Worm (Caenorhabditis elegans) whole organism, young adult: Measurements from ENCODE around the gene col-103.

Experiments used
- F49E8.2 ChIP-seq: sonication (generic microtip); optimal IDR thresholded peaks from 3 replicates; lab custom pipeline; 2017; ENCODE audit warnings: missing genetic modification characterization, mild to moderate bottlenecking, missing compliant biosample characterization, antibody characterized with exemption, moderate library complexity; ENCODE audit not compliant: insufficient read depth
- F57A8.1 ChIP-seq: fragments of 200-800 bp; sonication (Bioruptor generic); optimal IDR thresholded peaks from 2 replicates; lab custom pipeline; 2018; ENCODE audit warnings: mild to moderate bottlenecking, missing genetic modification characterization, moderate library complexity, missing compliant biosample characterization
- K11D2.4 ChIP-seq: fragments of 200-800 bp; sonication (Bioruptor generic); IDR thresholded peaks from 2 replicates; pipeline ENCODE4 v1.3.6; 2022; ENCODE audit warnings: missing genetic modification reagents, missing genetic modification characterization, missing compliant biosample characterization
- Y53F4B.3 ChIP-seq: fragments of 200-800 bp; sonication (Bioruptor generic); IDR thresholded peaks from 2 replicates; pipeline ENCODE4 v1.3.6; 2022; ENCODE audit warnings: missing genetic modification reagents, missing genetic modification characterization, missing compliant biosample characterization
- Y53G8AR.9 ChIP-seq: fragments of 200-800 bp; sonication (Bioruptor generic); conservative IDR thresholded peaks from 2 replicates; pipeline ENCODE4 v1.3.6; 2022; ENCODE audit warnings: missing genetic modification reagents, missing genetic modification characterization, missing compliant biosample characterization
- Y79H2A.3 ChIP-seq: fragments of 200-800 bp; sonication (Bioruptor generic); conservative IDR thresholded peaks from 2 replicates; pipeline ENCODE4 v1.3.6; 2022; ENCODE audit warnings: missing genetic modification reagents, missing genetic modification characterization, missing compliant biosample characterization
- Y95B8A.8 ChIP-seq: fragments of 200-800 bp; sonication (Bioruptor generic); IDR thresholded peaks from 2 replicates; pipeline ENCODE4 v1.3.6; 2022; ENCODE audit warnings: missing genetic modification reagents, missing genetic modification characterization, missing compliant biosample characterization
- aptf-2 ChIP-seq: fragments of 200-800 bp; sonication (Bioruptor generic); conservative IDR thresholded peaks from 2 replicates; pipeline ENCODE4 v1.3.6; 2022; ENCODE audit warnings: missing genetic modification reagents, missing genetic modification characterization, missing compliant biosample characterization
- bed-2 ChIP-seq: fragments of 200-800 bp; sonication (Bioruptor generic); IDR thresholded peaks from 2 replicates; pipeline ENCODE4 v1.3.6; 2022; ENCODE audit warnings: missing genetic modification reagents, missing genetic modification characterization, missing compliant biosample characterization
- cebp-2 ChIP-seq: fragments of 200-800 bp; sonication (Bioruptor generic); IDR thresholded peaks from 2 replicates; pipeline ENCODE4 v1.3.6; 2022; ENCODE audit warnings: missing genetic modification characterization, missing compliant biosample characterization
- ceh-100 ChIP-seq: fragments of 200-800 bp; sonication (Bioruptor generic); IDR thresholded peaks from 2 replicates; pipeline ENCODE4 v1.3.6; 2022; ENCODE audit warnings: missing genetic modification reagents, missing genetic modification characterization, missing compliant biosample characterization
- ceh-27 ChIP-seq: fragments of 200-800 bp; sonication (Bioruptor generic); optimal IDR thresholded peaks from 2 replicates; lab custom pipeline; 2018; ENCODE audit warnings: mild to moderate bottlenecking, missing genetic modification characterization, moderate library complexity, missing compliant biosample characterization
- ceh-40 ChIP-seq: fragments of 200-800 bp; sonication (Bioruptor generic); IDR thresholded peaks from 2 replicates; pipeline ENCODE4 v1.3.6; 2022; ENCODE audit warnings: missing genetic modification characterization, missing compliant biosample characterization
- ceh-79 ChIP-seq: sonication (generic microtip); optimal IDR thresholded peaks from 2 replicates; lab custom pipeline; 2017; ENCODE audit warnings: mild to moderate bottlenecking, missing genetic modification characterization, missing compliant biosample characterization
- chd-7 ChIP-seq: sonication (generic microtip); optimal IDR thresholded peaks from 2 replicates; lab custom pipeline; 2016; ENCODE audit warnings: mild to moderate bottlenecking, missing genetic modification characterization, moderate library complexity, missing compliant biosample characterization
- die-1 ChIP-seq: sonication (generic microtip); optimal IDR thresholded peaks from 2 replicates; lab custom pipeline; 2016; ENCODE audit warnings: missing genotype, mild to moderate bottlenecking, missing genetic modification characterization, missing compliant biosample characterization
- dpff-1 ChIP-seq: sonication (generic microtip); optimal IDR thresholded peaks from 2 replicates; lab custom pipeline; 2017; ENCODE audit warnings: mild to moderate bottlenecking, missing genetic modification characterization, missing compliant biosample characterization
- ets-4 ChIP-seq: fragments of 200-800 bp; sonication (Bioruptor generic); optimal IDR thresholded peaks from 2 replicates; lab custom pipeline; 2018; ENCODE audit warnings: mild to moderate bottlenecking, missing genetic modification characterization, missing compliant biosample characterization
- hlh-12 ChIP-seq: sonication (generic microtip); optimal IDR thresholded peaks from 2 replicates; lab custom pipeline; 2016; ENCODE audit warnings: missing genetic modification characterization, missing compliant biosample characterization
- hsf-1 ChIP-seq: fragments of 200-800 bp; sonication (Bioruptor generic); IDR thresholded peaks from 2 replicates; pipeline ENCODE4 v1.3.6; 2022; ENCODE audit warnings: missing genetic modification reagents, missing genetic modification characterization, missing compliant biosample characterization
- let-607 ChIP-seq, 2 experiments: fragments of 200-800 bp in 1 of 2; sonication (Bioruptor generic) in 1 of 2; sonication (generic microtip) in 1 of 2; optimal IDR thresholded peaks; 2 replicates each; lab custom pipeline; 2016 to 2018; ENCODE audit warnings: mild to moderate bottlenecking in 2 of 2, missing compliant biosample characterization in 2 of 2, missing genetic modification characterization in 2 of 2, moderate library complexity in 2 of 2, missing genotype in 1 of 2
- lin-26 ChIP-seq: fragments of 200-800 bp; sonication (Bioruptor generic); IDR thresholded peaks from 2 replicates; pipeline ENCODE4 v1.3.6; 2022; ENCODE audit warnings: missing genetic modification reagents, missing genetic modification characterization, missing compliant biosample characterization
- lin-40 ChIP-seq: sonication (generic microtip); optimal IDR thresholded peaks from 2 replicates; lab custom pipeline; 2016; ENCODE audit warnings: missing genetic modification characterization, mild to moderate bottlenecking, missing compliant biosample characterization, missing genotype, missing genetic modification reagents
- lin-54 ChIP-seq: fragments of 200-800 bp; sonication (Bioruptor generic); optimal IDR thresholded peaks from 2 replicates; lab custom pipeline; 2018; ENCODE audit warnings: mild to moderate bottlenecking, missing genetic modification characterization, missing compliant biosample characterization
- madf-3 ChIP-seq: fragments of 200-800 bp; sonication (Bioruptor generic); IDR thresholded peaks from 2 replicates; pipeline ENCODE4 v1.3.6; 2022; ENCODE audit warnings: missing genetic modification reagents, missing genetic modification characterization, missing compliant biosample characterization
- madf-6 ChIP-seq: fragments of 200-800 bp; sonication (Bioruptor generic); IDR thresholded peaks from 2 replicates; pipeline ENCODE4 v1.3.6; 2022; ENCODE audit warnings: missing genetic modification reagents, missing genetic modification characterization, missing compliant biosample characterization
- mxl-1 ChIP-seq: sonication (generic microtip); optimal IDR thresholded peaks from 2 replicates; lab custom pipeline; 2016; ENCODE audit warnings: missing genetic modification characterization, missing compliant biosample characterization
- nhr-120 ChIP-seq: fragments of 200-800 bp; sonication (Bioruptor generic); IDR thresholded peaks from 2 replicates; pipeline ENCODE4 v1.3.6; 2022; ENCODE audit warnings: missing genetic modification characterization, missing compliant biosample characterization
- nhr-179 ChIP-seq: sonication (generic microtip); optimal IDR thresholded peaks from 2 replicates; lab custom pipeline; 2016; ENCODE audit warnings: mild to moderate bottlenecking, missing genetic modification characterization, missing compliant biosample characterization
- nhr-27 ChIP-seq: fragments of 200-800 bp; sonication (Bioruptor generic); optimal IDR thresholded peaks from 2 replicates; lab custom pipeline; 2018; ENCODE audit warnings: mild to moderate bottlenecking, missing genetic modification characterization, moderate library complexity, missing compliant biosample characterization
- pha-4 ChIP-seq: fragments of 150-350 bp; sonication (generic microtip); optimal IDR thresholded peaks from 2 replicates; lab custom pipeline; 2014; ENCODE audit warnings: missing biosample characterization, missing genetic modification reagents, missing genetic modification characterization
- rcor-1 ChIP-seq: fragments of 200-800 bp; sonication (Bioruptor generic); IDR thresholded peaks from 2 replicates; pipeline ENCODE4 v1.3.6; 2022; ENCODE audit warnings: missing genetic modification reagents, missing genetic modification characterization, missing compliant biosample characterization
- sptf-2 ChIP-seq: fragments of 200-800 bp; sonication (Bioruptor generic); optimal IDR thresholded peaks from 2 replicates; lab custom pipeline; 2018; ENCODE audit warnings: mild to moderate bottlenecking, missing genetic modification characterization, missing compliant biosample characterization
- tlf-1 ChIP-seq: fragments of 200-800 bp; sonication (Bioruptor generic); optimal IDR thresholded peaks from 2 replicates; lab custom pipeline; 2018; ENCODE audit warnings: mild to moderate bottlenecking, missing genetic modification characterization, missing compliant biosample characterization
- unc-62 ChIP-seq: fragments of 150-350 bp; optimal IDR thresholded peaks from 2 replicates; lab custom pipeline; 2014; ENCODE audit warnings: missing biosample characterization, missing genetic modification reagents, missing genetic modification characterization
- xnd-1 ChIP-seq: sonication (generic microtip); optimal IDR thresholded peaks from 2 replicates; lab custom pipeline; 2016; ENCODE audit warnings: missing genotype, missing genetic modification reagents, missing genetic modification characterization, missing compliant biosample characterization
- zim-3 ChIP-seq: sonication (generic microtip); optimal IDR thresholded peaks from 2 replicates; lab custom pipeline; 2017; ENCODE audit warnings: mild to moderate bottlenecking, missing genetic modification characterization, moderate library complexity, missing compliant biosample characterization
- ztf-26 ChIP-seq: sonication (generic microtip); optimal IDR thresholded peaks from 2 replicates; lab custom pipeline; 2017; ENCODE audit warnings: missing genetic modification characterization, missing compliant biosample characterization

The col-103 gene

DNA sequence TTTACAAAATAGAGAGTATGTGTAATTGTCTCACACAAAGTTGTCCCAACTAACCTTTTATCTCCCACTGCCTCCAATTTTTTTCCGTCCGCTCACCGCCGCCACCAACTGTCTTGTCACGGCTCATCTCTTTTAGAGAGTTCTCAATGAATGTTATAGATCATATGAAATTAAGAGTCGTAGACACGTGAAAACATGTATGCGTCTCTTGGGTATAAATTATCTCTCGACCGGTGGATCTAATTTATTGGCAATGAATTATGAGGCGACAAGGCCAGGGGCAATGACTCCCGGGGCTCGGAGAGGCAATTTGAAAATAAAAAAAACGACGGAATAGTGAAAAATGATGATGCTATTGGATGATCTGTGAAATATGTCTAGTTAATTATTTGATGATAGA is 22.8 kb downstream of the col-103 start:
- TF ChIP-seq nhr-120 (GFP tag; lab: Robert Waterston, UW) (no peak), Y53F4B.3 (GFP tag; lab: Robert Waterston, UW) (no peak), F57A8.1 (GFP tag; lab: Kevin White, UChicago) (no peak)

DNA sequence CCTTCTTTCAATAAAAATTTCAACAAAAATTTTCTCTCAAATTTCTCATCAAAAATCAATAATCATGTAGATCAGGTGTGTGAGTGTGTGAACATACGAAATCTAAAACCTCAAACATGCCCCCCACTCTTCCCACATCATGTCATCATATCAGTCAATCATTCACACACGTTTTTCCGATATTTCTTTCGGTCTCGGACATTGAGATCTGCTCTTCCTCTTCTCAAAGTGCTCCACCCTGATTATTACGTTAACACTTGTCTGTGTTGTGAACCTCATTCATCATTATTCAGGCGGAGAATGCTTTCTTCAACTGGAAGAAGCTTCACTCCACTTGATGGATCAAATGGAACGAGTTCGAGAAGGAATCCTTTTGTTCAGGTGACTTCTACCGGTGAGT is 27.0 kb downstream of the col-103 start, which contains the start of gene kvs-5:
kvs-5 (plus strand) TSS at position 301 of the 400 bp plus-strand sequence.
- no peak for TF ChIP-seq F49E8.2
- no peak for TF ChIP-seq zim-3 (tag; lab: Kevin White, UChicago)
- no peak for TF ChIP-seq ceh-27 (GFP tag; lab: Kevin White, UChicago)
- no peak for TF ChIP-seq cebp-2 (GFP tag; lab: Robert Waterston, UW)
- no peak for TF ChIP-seq lin-26 (GFP tag; lab: Robert Waterston, UW)
- TF ChIP-seq nhr-179 (tag; lab: Kevin White, UChicago), result no peak
- TF ChIP-seq Y95B8A.8 (GFP tag; lab: Robert Waterston, UW), result no peak
- TF ChIP-seq xnd-1 (tag; lab: Kevin White, UChicago), result no peak
- TF ChIP-seq die-1 (tag; lab: Kevin White, UChicago), result no peak
- no peak for TF ChIP-seq ceh-79 (tag; lab: Kevin White, UChicago)
- TF ChIP-seq dpff-1 (tag; lab: Kevin White, UChicago), result no peak
- no peak for TF ChIP-seq let-607 (tag; optimal IDR thresholded peaks at IDR 0.05; lab: Kevin White, UChicago)
- no peak for TF ChIP-seq tlf-1

DNA sequence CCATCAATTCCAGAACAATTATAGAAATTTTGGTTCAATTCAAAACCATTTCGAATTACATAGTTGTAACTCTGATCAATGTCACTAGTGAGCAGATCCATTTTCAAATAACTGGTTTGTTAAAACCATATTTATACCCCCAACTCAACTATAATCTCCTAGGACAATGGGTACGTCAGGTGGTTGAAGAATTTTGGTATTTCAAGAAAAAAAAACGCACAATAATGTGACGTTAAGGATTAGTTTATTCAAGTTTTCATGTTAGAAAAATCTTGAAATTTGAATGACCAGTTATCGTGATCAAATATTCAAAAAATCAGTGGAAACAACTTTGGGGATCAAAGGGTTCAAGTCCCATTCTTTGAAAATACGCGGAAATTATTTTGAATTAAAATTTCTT is 32.5 kb downstream of the col-103 start, which contains the start of gene srt-24:
srt-24 (minus strand) TSS at position 101 of the 400 bp plus-strand sequence.
- TF ChIP-seq K11D2.4, result no peak
- TF ChIP-seq Y53G8AR.9, result no peak
- no peak for TF ChIP-seq chd-7
- no peak for TF ChIP-seq ztf-26 (tag; lab: Kevin White, UChicago)
- TF ChIP-seq hlh-12 (tag; lab: Kevin White, UChicago), result no peak
- no peak for TF ChIP-seq Y79H2A.3 (GFP tag; lab: Robert Waterston, UW)
- no peak for TF ChIP-seq ceh-40 (GFP tag; lab: Robert Waterston, UW)
- no peak for TF ChIP-seq mxl-1 (tag; lab: Kevin White, UChicago)
- TF ChIP-seq lin-40 (tag; lab: Kevin White, UChicago), result no peak
- no peak for TF ChIP-seq aptf-2 (GFP tag; lab: Robert Waterston, UW)
- TF ChIP-seq bed-2 (GFP tag; lab: Robert Waterston, UW), result no peak
- TF ChIP-seq lin-54, result no peak
- TF ChIP-seq hsf-1 (GFP tag; lab: Robert Waterston, UW), result no peak
- no peak for TF ChIP-seq rcor-1 (GFP tag; lab: Robert Waterston, UW)
- no peak for TF ChIP-seq nhr-27
- TF ChIP-seq ets-4 (GFP tag; lab: Kevin White, UChicago), result no peak
- TF ChIP-seq ceh-100 (GFP tag; lab: Robert Waterston, UW), result no peak
- no peak for TF ChIP-seq madf-3 (GFP tag; lab: Robert Waterston, UW)
- no peak for TF ChIP-seq madf-6 (GFP tag; lab: Robert Waterston, UW)

DNA sequence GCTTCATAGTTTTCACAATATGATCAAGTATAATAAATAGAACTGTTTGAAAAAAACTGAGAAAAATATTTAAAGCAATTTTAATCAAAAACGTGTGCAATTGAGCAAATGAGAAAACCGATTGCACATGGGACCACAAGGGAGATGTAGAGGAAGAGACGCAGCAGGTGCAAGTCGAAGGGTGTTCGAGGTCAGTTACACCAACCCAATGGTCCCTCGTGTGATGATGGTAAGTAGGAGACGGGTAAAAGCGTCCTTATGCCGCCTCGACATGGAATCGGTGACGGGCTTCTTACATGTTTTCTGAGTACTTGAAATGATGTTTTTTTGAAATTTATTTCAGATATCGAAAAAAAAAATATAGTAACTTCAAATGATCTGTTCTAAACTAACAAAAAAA is 35.4 kb downstream of the col-103 start, which contains the start of gene Y55F3C.9:
Y55F3C.9 (minus strand) TSS at position 101 of the 400 bp plus-strand sequence.
- TF ChIP-seq sptf-2 (GFP tag; lab: Kevin White, UChicago) (no peak), bed-2 (GFP tag; lab: Robert Waterston, UW) (no peak), unc-62 (GFP tag; lab: Kevin White, UChicago) (no peak), pha-4 (tag; lab: Kevin White, UChicago) (no peak)
- TF ChIP-seq, all 124 proteins: peak for 0
